Worm (Caenorhabditis elegans) whole organism, L1 larva: ENCODE results near the gene F28H6.6.

ENCODE experiments used
- C04F5.9 ChIP-seq: sonication (generic microtip); optimal IDR thresholded peaks from 2 replicates; lab custom pipeline; 2016; ENCODE audit warnings: missing genetic modification characterization, missing compliant biosample characterization
- F16B12.6 ChIP-seq: fragments of 150-350 bp; optimal IDR thresholded peaks from 2 replicates; lab custom pipeline; 2014; ENCODE audit warnings: missing biosample characterization, missing genetic modification characterization
- Y116A8C.19 ChIP-seq: sonication (generic microtip); optimal IDR thresholded peaks from 2 replicates; lab custom pipeline; 2016; ENCODE audit warnings: missing compliant biosample characterization, missing genetic modification characterization, borderline replicate concordance
- alr-1 ChIP-seq: fragments of 200-800 bp; sonication (Bioruptor generic); optimal IDR thresholded peaks from 2 replicates; lab custom pipeline; 2018; ENCODE audit warnings: borderline replicate concordance, mild to moderate bottlenecking, missing genetic modification characterization, missing compliant biosample characterization
- ceh-88 ChIP-seq: fragments of 200-800 bp; sonication (Bioruptor generic); IDR thresholded peaks from 2 replicates; pipeline ENCODE4 v1.3.6; 2022; ENCODE audit warnings: missing genetic modification characterization, missing compliant biosample characterization
- ceh-90 ChIP-seq: sonication (generic microtip); optimal IDR thresholded peaks from 2 replicates; lab custom pipeline; 2016; ENCODE audit warnings: missing genetic modification characterization, missing compliant biosample characterization
- dpl-1 ChIP-seq, 3 experiments: fragments of 150-350 bp in 2 of 3; sonication (generic microtip) in 1 of 3; optimal IDR thresholded peaks; 2 replicates each; lab custom pipeline; 2014 to 2017; ENCODE audit warnings: missing biosample characterization in 3 of 3, missing genetic modification characterization in 3 of 3, missing genetic modification reagents in 3 of 3
- dsc-1 ChIP-seq: sonication (generic microtip); optimal IDR thresholded peaks from 2 replicates; lab custom pipeline; 2016; ENCODE audit warnings: mild to moderate bottlenecking, missing genetic modification characterization, missing compliant biosample characterization
- efl-1 ChIP-seq, 4 experiments: fragments of 150-350 bp; optimal IDR thresholded peaks in 3 of 4; peaks in 1 of 4; 1 replicate in 1 of 4; 2 replicates in 3 of 4; lab custom pipeline; 2014; ENCODE audit warnings: missing biosample characterization in 2 of 4, missing genetic modification characterization in 2 of 4, missing genetic modification reagents in 2 of 4
- efl-3 ChIP-seq: fragments of 200-800 bp; sonication (Bioruptor generic); optimal IDR thresholded peaks from 2 replicates; lab custom pipeline; 2018; ENCODE audit warnings: mild to moderate bottlenecking, missing genetic modification characterization, missing compliant biosample characterization
- egl-27 ChIP-seq, 2 experiments: fragments of 150-350 bp in 1 of 2; sonication (generic microtip); optimal IDR thresholded peaks; 3 replicates each; lab custom pipeline; 2017 to 2018; ENCODE audit warnings: missing biosample characterization in 2 of 2, missing genetic modification characterization in 2 of 2, missing genetic modification reagents in 2 of 2
- elt-2 ChIP-seq: sonication (generic microtip); optimal IDR thresholded peaks from 2 replicates; lab custom pipeline; 2016; ENCODE audit warnings: missing genetic modification characterization, mild to moderate bottlenecking, inconsistent platforms, missing compliant biosample characterization, missing genetic modification reagents
- ets-5 ChIP-seq: fragments of 200-800 bp; sonication (Bioruptor generic); IDR thresholded peaks from 2 replicates; pipeline ENCODE4 v1.3.6; 2022; ENCODE audit warnings: missing genetic modification characterization, missing compliant biosample characterization
- fkh-4 ChIP-seq: sonication (generic microtip); optimal IDR thresholded peaks from 2 replicates; lab custom pipeline; 2016; ENCODE audit warnings: missing compliant biosample characterization, missing genetic modification characterization, borderline replicate concordance
- fos-1 ChIP-seq: fragments of 150-350 bp; optimal IDR thresholded peaks from 2 replicates; lab custom pipeline; 2014; ENCODE audit warnings: missing biosample characterization, missing genetic modification characterization
- grh-1 ChIP-seq: fragments of 200-800 bp; sonication (Bioruptor generic); IDR thresholded peaks from 2 replicates; pipeline ENCODE4 v1.3.6; 2022; ENCODE audit warnings: missing genetic modification reagents, missing genetic modification characterization, missing compliant biosample characterization
- hpl-2 ChIP-seq: fragments of 150-350 bp; optimal IDR thresholded peaks from 2 replicates; lab custom pipeline; 2014; ENCODE audit warnings: missing biosample characterization, missing genetic modification reagents, missing genetic modification characterization
- irx-1 ChIP-seq: sonication (generic microtip); optimal IDR thresholded peaks from 2 replicates; lab custom pipeline; 2016; ENCODE audit warnings: missing genetic modification characterization, missing compliant biosample characterization
- jun-1 ChIP-seq: fragments of 150-350 bp; optimal IDR thresholded peaks from 2 replicates; lab custom pipeline; 2014; ENCODE audit warnings: missing biosample characterization, missing genetic modification reagents, missing genetic modification characterization
- lin-13 ChIP-seq: fragments of 150-350 bp; optimal IDR thresholded peaks from 2 replicates; lab custom pipeline; 2014; ENCODE audit warnings: missing biosample characterization, missing genetic modification reagents, missing genetic modification characterization
- lin-35 ChIP-seq, 2 experiments: fragments of 150-350 bp; optimal IDR thresholded peaks; 2 replicates each; lab custom pipeline; 2014; ENCODE audit warnings: missing biosample characterization in 2 of 2, missing genetic modification characterization in 2 of 2, missing genetic modification reagents in 2 of 2
- lin-39 ChIP-seq: fragments of 150-350 bp; optimal IDR thresholded peaks from 2 replicates; lab custom pipeline; 2014; ENCODE audit warnings: missing biosample characterization, missing genetic modification reagents, missing genetic modification characterization
- lsy-2 ChIP-seq, 2 experiments: fragments of 150-350 bp; optimal IDR thresholded peaks; 2 replicates each; lab custom pipeline; 2014; ENCODE audit warnings: missing biosample characterization in 2 of 2, missing genetic modification characterization in 2 of 2
- mdl-1 ChIP-seq, 2 experiments: fragments of 150-350 bp; optimal IDR thresholded peaks; 2 replicates each; lab custom pipeline; 2014 to 2017; ENCODE audit warnings: missing biosample characterization in 2 of 2, missing genetic modification characterization in 2 of 2, inconsistent platforms in 1 of 2
- mep-1 ChIP-seq: fragments of 150-350 bp; optimal IDR thresholded peaks from 2 replicates; lab custom pipeline; 2014; ENCODE audit warnings: missing biosample characterization, missing genetic modification characterization
- nhr-19 ChIP-seq: fragments of 200-800 bp; sonication (Bioruptor generic); conservative IDR thresholded peaks from 2 replicates; pipeline ENCODE4 v1.3.6; 2022; ENCODE audit warnings: missing genetic modification characterization, missing compliant biosample characterization
- nhr-20 ChIP-seq: sonication (generic microtip); optimal IDR thresholded peaks from 2 replicates; lab custom pipeline; 2016; ENCODE audit warnings: mild to moderate bottlenecking, missing genetic modification characterization, missing compliant biosample characterization
- nhr-28 ChIP-seq: fragments of 150-350 bp; optimal IDR thresholded peaks from 2 replicates; lab custom pipeline; 2014; ENCODE audit warnings: missing biosample characterization, missing genetic modification characterization
- nhr-71 ChIP-seq: sonication (generic microtip); optimal IDR thresholded peaks from 2 replicates; lab custom pipeline; 2016; ENCODE audit warnings: mild to moderate bottlenecking, missing genetic modification characterization, moderate library complexity, missing compliant biosample characterization
- nhr-84 ChIP-seq: sonication (generic microtip); optimal IDR thresholded peaks from 2 replicates; lab custom pipeline; 2017; ENCODE audit warnings: missing biosample characterization, missing genetic modification characterization
- nhr-90 ChIP-seq: sonication (generic microtip); optimal IDR thresholded peaks from 2 replicates; lab custom pipeline; 2016; ENCODE audit warnings: mild to moderate bottlenecking, missing genetic modification characterization, missing compliant biosample characterization; ENCODE audit not compliant: poor library complexity
- pqm-1 ChIP-seq: sonication (generic microtip); optimal IDR thresholded peaks from 3 replicates; lab custom pipeline; 2017; ENCODE audit warnings: missing biosample characterization, missing genetic modification characterization
- rnt-1 ChIP-seq: sonication (generic microtip); optimal IDR thresholded peaks from 2 replicates; lab custom pipeline; 2016; ENCODE audit warnings: mild to moderate bottlenecking, missing genetic modification characterization, moderate library complexity, missing compliant biosample characterization
- snpc-4 ChIP-seq: fragments of 150-350 bp; optimal IDR thresholded peaks from 2 replicates; lab custom pipeline; 2014; ENCODE audit warnings: missing biosample characterization, missing genetic modification characterization
- snu-23 ChIP-seq: sonication (generic microtip); optimal IDR thresholded peaks from 2 replicates; lab custom pipeline; 2016; ENCODE audit warnings: missing genetic modification characterization, missing compliant biosample characterization
- sox-4 ChIP-seq: sonication (generic microtip); optimal IDR thresholded peaks from 2 replicates; lab custom pipeline; 2016; ENCODE audit warnings: missing genetic modification characterization, missing compliant biosample characterization
- sptf-1 ChIP-seq: fragments of 150-350 bp; optimal IDR thresholded peaks from 2 replicates; lab custom pipeline; 2014; ENCODE audit warnings: missing biosample characterization, missing genetic modification characterization
- swsn-7 ChIP-seq: sonication (generic microtip); optimal IDR thresholded peaks from 2 replicates; lab custom pipeline; 2016; ENCODE audit warnings: missing genetic modification characterization, missing compliant biosample characterization
- tbx-2 ChIP-seq: sonication (generic microtip); optimal IDR thresholded peaks from 2 replicates; lab custom pipeline; 2016; ENCODE audit warnings: missing genetic modification characterization, missing compliant biosample characterization
- tlp-1 ChIP-seq: fragments of 150-350 bp; optimal IDR thresholded peaks from 2 replicates; lab custom pipeline; 2014; ENCODE audit warnings: missing biosample characterization, missing genetic modification characterization
- unc-130 ChIP-seq: fragments of 150-350 bp; optimal IDR thresholded peaks from 2 replicates; lab custom pipeline; 2017; ENCODE audit warnings: missing biosample characterization, missing genetic modification characterization, inconsistent platforms
- unc-30 ChIP-seq: sonication (generic microtip); optimal IDR thresholded peaks from 2 replicates; lab custom pipeline; 2017; ENCODE audit warnings: missing biosample characterization, missing genetic modification characterization
- unc-62 ChIP-seq: fragments of 150-350 bp; optimal IDR thresholded peaks from 2 replicates; lab custom pipeline; 2014; ENCODE audit warnings: missing biosample characterization, missing genetic modification reagents, missing genetic modification characterization
- unc-98 ChIP-seq: fragments of 200-800 bp; sonication (Bioruptor generic); IDR thresholded peaks from 2 replicates; pipeline ENCODE4 v1.3.6; 2022; ENCODE audit warnings: missing genetic modification characterization, missing compliant biosample characterization
- vab-15 ChIP-seq: sonication (generic microtip); optimal IDR thresholded peaks from 2 replicates; lab custom pipeline; 2017; ENCODE audit warnings: missing genotype, mild to moderate bottlenecking, missing genetic modification characterization, missing compliant biosample characterization
- ztf-11 ChIP-seq, 2 experiments: sonication (generic microtip); optimal IDR thresholded peaks; 2 replicates each; lab custom pipeline; 2016 to 2017; ENCODE audit warnings: missing genetic modification characterization in 2 of 2, missing biosample characterization in 1 of 2, missing compliant biosample characterization in 1 of 2
- ztf-4 ChIP-seq: fragments of 150-350 bp; optimal IDR thresholded peaks from 2 replicates; lab custom pipeline; 2014; ENCODE audit warnings: missing biosample characterization, missing genetic modification characterization

Gene F28H6.6

DNA sequence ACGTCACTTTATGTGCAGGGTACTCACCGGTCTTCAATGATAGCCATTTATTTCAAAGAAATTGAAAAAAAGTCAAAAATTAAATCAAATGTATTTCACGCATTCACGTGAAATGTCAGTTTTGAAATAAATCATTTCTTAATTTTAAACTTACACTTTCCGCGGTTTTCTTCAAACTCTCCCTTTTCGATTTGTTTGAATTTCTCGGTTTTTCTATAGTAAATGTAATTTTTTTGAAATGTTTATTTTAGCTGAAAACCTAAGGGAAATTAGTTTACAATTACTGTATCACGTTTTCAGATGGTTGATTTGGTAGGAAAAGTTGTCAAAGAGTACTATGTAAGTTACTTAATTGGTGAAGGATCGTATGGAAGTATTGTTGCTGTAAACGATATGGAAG, 17.4 kb downstream of the F28H6.6 start, which contains the start of gene F16B12.7:
TSS of gene F16B12.7 (plus strand) at position 301 of the 400 bp plus-strand sequence.
- TF ChIP-seq nhr-84 (tag; lab: Kevin White, UChicago) (no peak), efl-1 (optimal IDR thresholded peaks at IDR 0.05; lab: Kevin White, UChicago) (no peak), efl-1 (GFP tag; optimal IDR thresholded peaks at IDR 0.05 in 1 of 2; lab: Kevin White, UChicago) (peak in 1 of 2 experiments; percentile 12), ceh-88 (GFP tag; lab: Robert Waterston, UW) (no peak)

DNA sequence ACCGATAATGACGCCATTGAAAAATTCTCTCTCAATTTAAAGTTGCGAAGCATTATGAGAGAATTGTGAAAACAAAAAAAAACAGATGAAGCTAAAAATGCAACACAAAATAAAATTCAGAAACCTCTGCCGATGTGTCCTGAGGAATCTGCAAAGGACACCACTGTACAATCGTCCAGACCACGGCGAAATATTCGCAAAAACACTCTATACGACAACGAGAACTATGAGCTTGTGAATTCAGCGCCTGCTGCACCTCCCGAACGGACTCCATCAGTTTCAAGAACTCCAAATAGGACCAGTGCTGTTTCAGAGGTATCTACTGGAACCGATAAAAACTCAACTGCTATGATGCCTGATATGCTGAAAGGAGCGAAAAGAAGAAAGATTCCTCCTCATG, 23.2 kb downstream of the F28H6.6 start:
- no peak for TF ChIP-seq efl-1 (optimal IDR thresholded peaks at IDR 0.05; lab: Kevin White, UChicago)
- peak in 1 of 2 experiments; percentile 42 for TF ChIP-seq efl-1 (GFP tag; optimal IDR thresholded peaks at IDR 0.05 in 1 of 2; lab: Kevin White, UChicago)
- TF ChIP-seq dpl-1 (GFP tag; optimal IDR thresholded peaks at IDR 0.05; lab: Kevin White, UChicago) = no peak

DNA sequence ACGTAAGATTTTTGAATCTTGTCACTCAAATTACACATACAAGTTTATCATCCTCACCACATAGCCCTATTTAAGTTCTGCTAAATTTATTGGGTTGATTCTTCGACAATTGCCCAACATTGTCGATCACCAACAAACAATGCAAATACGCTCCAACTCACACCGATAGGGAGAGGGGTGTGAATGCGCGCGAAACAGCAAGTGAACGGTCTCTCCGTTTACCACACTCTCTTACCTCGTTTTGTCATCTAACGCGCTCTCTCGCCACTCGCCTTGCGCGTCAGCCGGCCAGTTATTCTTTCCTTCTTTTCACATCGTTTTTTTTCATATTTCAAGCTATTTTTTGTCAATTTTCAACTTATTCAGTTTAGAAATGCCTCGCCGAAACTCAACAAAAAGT, 23.7 kb downstream of the F28H6.6 start, which contains the start of gene F16B12.6:
TSS of gene F16B12.6 (plus strand) at position 331 of the 400 bp plus-strand sequence.
- TF ChIP-seq swsn-7 (tag; lab: Kevin White, UChicago) = peak; percentile 82
- TF ChIP-seq jun-1 (tag; lab: Kevin White, UChicago) = peak; percentile 52
- peak; percentile 81 to 99 for TF ChIP-seq efl-1 (optimal IDR thresholded peaks at IDR 0.05; lab: Kevin White, UChicago)
- peak; percentile 79 to 97 for TF ChIP-seq efl-1 (GFP tag; optimal IDR thresholded peaks at IDR 0.05 in 1 of 2; lab: Kevin White, UChicago)
- TF ChIP-seq snpc-4 = peak; percentile 72
- no peak for TF ChIP-seq ets-5 (GFP tag; lab: Robert Waterston, UW)
- TF ChIP-seq F16B12.6 (tag; lab: Kevin White, UChicago) = peak; percentile 77
- TF ChIP-seq nhr-84 (tag; lab: Kevin White, UChicago) = no peak
- no peak for TF ChIP-seq alr-1
- TF ChIP-seq mdl-1 (tag; optimal IDR thresholded peaks at IDR 0.05; lab: Kevin White, UChicago) = peak in 1 of 2 experiments; percentile 44
- TF ChIP-seq elt-2 (tag; lab: Kevin White, UChicago) = peak; percentile 23
- no peak for TF ChIP-seq vab-15
- TF ChIP-seq ztf-4 (tag; lab: Kevin White, UChicago) = no peak
- TF ChIP-seq ceh-90 (tag; lab: Kevin White, UChicago) = no peak
- peak; percentile 85 for TF ChIP-seq nhr-20
- TF ChIP-seq lsy-2 (tag; optimal IDR thresholded peaks at IDR 0.05; lab: Kevin White, UChicago) = peak; percentile 71 to 83
- no peak for TF ChIP-seq unc-98
- TF ChIP-seq ztf-11 (tag; optimal IDR thresholded peaks at IDR 0.05; lab: Kevin White, UChicago) = no peak
- TF ChIP-seq nhr-90 = peak; percentile 68
- TF ChIP-seq egl-27 (tag; optimal IDR thresholded peaks at IDR 0.05; lab: Kevin White, UChicago) = no peak
- peak; percentile 71 for TF ChIP-seq nhr-19 (GFP tag; lab: Robert Waterston, UW)
- TF ChIP-seq rnt-1 (tag; lab: Kevin White, UChicago) = peak; percentile 72
- TF ChIP-seq dsc-1 = peak; percentile 54
- TF ChIP-seq C04F5.9 = peak; percentile 16
- peak; percentile 85 for TF ChIP-seq mep-1 (tag; lab: Kevin White, UChicago)
- no peak for TF ChIP-seq sox-4
- TF ChIP-seq ceh-88 (GFP tag; lab: Robert Waterston, UW) = peak; percentile 57; the same call in 1 of the 2 replicates
- TF ChIP-seq hpl-2 = no peak
- TF ChIP-seq irx-1 (tag; lab: Kevin White, UChicago) = peak; percentile 65
- TF ChIP-seq pqm-1 (tag; lab: Kevin White, UChicago) = no peak
- TF ChIP-seq lin-13 (GFP tag; lab: Kevin White, UChicago) = peak; percentile 78
- TF ChIP-seq nhr-28 (tag; lab: Kevin White, UChicago) = no peak
- peak; percentile 78 for TF ChIP-seq fos-1 (tag; lab: Kevin White, UChicago)
- no peak for TF ChIP-seq tlp-1 (tag; lab: Kevin White, UChicago)
- peak; percentile 94 for TF ChIP-seq lin-35 (GFP tag; optimal IDR thresholded peaks at IDR 0.05; lab: Kevin White, UChicago)
- no peak for TF ChIP-seq unc-62 (GFP tag; lab: Kevin White, UChicago)
- TF ChIP-seq sptf-1 = no peak
- TF ChIP-seq unc-130 (tag; lab: Kevin White, UChicago) = peak; percentile 19
- peak; percentile 88 for TF ChIP-seq nhr-71 (tag; lab: Kevin White, UChicago)
- TF ChIP-seq snu-23 (GFP tag; lab: Kevin White, UChicago) = peak; percentile 91
- no peak for TF ChIP-seq unc-30
- no peak; the same call in 1 of the 2 replicates for TF ChIP-seq grh-1 (GFP tag; lab: Robert Waterston, UW)
- no peak for TF ChIP-seq Y116A8C.19 (tag; lab: Kevin White, UChicago)
- no peak for TF ChIP-seq efl-3 (GFP tag; lab: Kevin White, UChicago)
- TF ChIP-seq fkh-4 (tag; lab: Kevin White, UChicago) = no peak
- TF ChIP-seq lin-39 (tag; lab: Kevin White, UChicago) = no peak
- peak; percentile 87 for TF ChIP-seq tbx-2
